Fruit fly (Drosophila melanogaster): ENCODE results near the gene Eip78C.

DNA sequence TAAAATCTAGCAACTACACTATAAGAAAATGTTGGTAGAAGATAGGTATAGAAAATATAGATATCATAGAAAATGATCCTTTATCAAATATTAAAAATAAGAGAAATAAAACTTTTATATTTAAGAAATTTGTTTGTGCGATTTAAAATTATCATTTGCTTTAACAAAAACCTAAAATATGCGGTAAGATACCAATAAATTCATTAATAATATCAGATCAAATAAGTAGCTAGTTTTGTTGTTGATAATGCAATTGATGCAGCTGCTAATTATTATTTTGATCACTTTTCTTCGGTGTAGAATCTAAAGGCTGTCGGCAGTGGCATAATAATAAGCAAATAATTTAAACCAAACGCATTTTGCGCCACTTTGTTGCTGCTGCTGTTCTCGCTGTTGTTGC is 2.1 kb upstream of the Eip78C start:
- TF ChIP-seq CG17385 (GFP tag; optimal IDR thresholded peaks at IDR 0.05) (no peak), nom (GFP tag; optimal IDR thresholded peaks at IDR 0.05) (no peak), CG4820 (GFP tag; optimal IDR thresholded peaks at IDR 0.05) (no peak), Dll (GFP tag; IDR thresholded peaks at IDR 0.05; ENCODE audit: partially characterized antibody) (no peak), CG8281 (tag; optimal IDR thresholded peaks at IDR 0.05) (no peak), Opbp (GFP tag; IDR thresholded peaks at IDR 0.05; ENCODE audit: partially characterized antibody) (no peak), Dp (GFP tag; optimal IDR thresholded peaks at IDR 0.05) (no peak), CG17328 (GFP tag; IDR thresholded peaks at IDR 0.05) (no peak), Trl (optimal IDR thresholded peaks at IDR 0.05) (no peak), Trl (GFP tag; optimal IDR thresholded peaks at IDR 0.05) (no peak), CG3726 (GFP tag; IDR thresholded peaks at IDR 0.05) (no peak), CG8478 (optimal IDR thresholded peaks at IDR 0.05) (no peak), CG7271 (tag; optimal IDR thresholded peaks at IDR 0.05) (no peak), CG9817 (tag; optimal IDR thresholded peaks at IDR 0.05) (no peak)

Measured in whole organism, embryonic.